Fruit fly (Drosophila melanogaster) whole organism, prepupa: ENCODE data around the gene kek6.

Experiments
- CG11902 ChIP-seq: fragments of 200-800 bp; sonication (Bioruptor generic); optimal IDR thresholded peaks from 3 replicates; lab custom pipeline; 2016; ENCODE audit warnings: missing biosample characterization, missing genetic modification characterization
- CG1621 ChIP-seq: fragments of 200-800 bp; sonication (Bioruptor generic); optimal IDR thresholded peaks from 3 replicates; lab custom pipeline; 2018; ENCODE audit warnings: missing biosample characterization, mild to moderate bottlenecking, missing genetic modification characterization
- CG16779 ChIP-seq: fragments of 200-800 bp; sonication (Bioruptor generic); optimal IDR thresholded peaks from 3 replicates; lab custom pipeline; 2017; ENCODE audit warnings: missing biosample characterization, mild to moderate bottlenecking, missing genetic modification characterization
- CG32006 ChIP-seq: fragments of 200-800 bp; sonication (Bioruptor generic); optimal IDR thresholded peaks from 3 replicates; lab custom pipeline; 2017; ENCODE audit warnings: missing biosample characterization, mild to moderate bottlenecking, missing genetic modification characterization
- CG3919 ChIP-seq: fragments of 200-800 bp; sonication (Bioruptor generic); optimal IDR thresholded peaks from 3 replicates; lab custom pipeline; 2016; ENCODE audit warnings: missing biosample characterization, missing genetic modification characterization
- CG6854 ChIP-seq: fragments of 200-800 bp; sonication (Bioruptor generic); optimal IDR thresholded peaks from 2 replicates; lab custom pipeline; 2017; ENCODE audit warnings: missing biosample characterization, mild to moderate bottlenecking, missing genetic modification characterization
- CG7368 ChIP-seq: fragments of 200-800 bp; sonication (Bioruptor generic); optimal IDR thresholded peaks from 3 replicates; lab custom pipeline; 2016; ENCODE audit warnings: missing biosample characterization, missing genetic modification characterization
- CG8319 ChIP-seq: fragments of 200-800 bp; sonication (Bioruptor generic); optimal IDR thresholded peaks from 3 replicates; lab custom pipeline; 2016; ENCODE audit warnings: missing biosample characterization, missing genetic modification characterization
- CG8632 ChIP-seq: fragments of 200-800 bp; sonication (Bioruptor generic); optimal IDR thresholded peaks from 3 replicates; lab custom pipeline; 2016; ENCODE audit warnings: missing biosample characterization, missing genetic modification characterization
- Hr39 ChIP-seq: fragments of 200-800 bp; sonication (Bioruptor generic); optimal IDR thresholded peaks from 2 replicates; lab custom pipeline; 2016; ENCODE audit warnings: missing biosample characterization, missing genetic modification characterization
- Sox102F ChIP-seq: fragments of 200-800 bp; sonication (Bioruptor generic); optimal IDR thresholded peaks from 2 replicates; lab custom pipeline; 2016; ENCODE audit warnings: missing biosample characterization, mild to moderate bottlenecking, missing genetic modification characterization
- dac ChIP-seq: fragments of 200-800 bp; sonication (Bioruptor generic); optimal IDR thresholded peaks from 2 replicates; lab custom pipeline; 2017; ENCODE audit warnings: missing biosample characterization, mild to moderate bottlenecking, missing genetic modification characterization
- eg ChIP-seq: fragments of 200-800 bp; sonication (Bioruptor generic); IDR thresholded peaks from 3 replicates; pipeline ENCODE4 v1.3.6; 2022; ENCODE audit warnings: missing biosample characterization, missing genetic modification characterization
- fd85E ChIP-seq: fragments of 200-800 bp; sonication (Bioruptor generic); optimal IDR thresholded peaks from 3 replicates; lab custom pipeline; 2016; ENCODE audit warnings: missing biosample characterization, missing genetic modification characterization

DNA sequence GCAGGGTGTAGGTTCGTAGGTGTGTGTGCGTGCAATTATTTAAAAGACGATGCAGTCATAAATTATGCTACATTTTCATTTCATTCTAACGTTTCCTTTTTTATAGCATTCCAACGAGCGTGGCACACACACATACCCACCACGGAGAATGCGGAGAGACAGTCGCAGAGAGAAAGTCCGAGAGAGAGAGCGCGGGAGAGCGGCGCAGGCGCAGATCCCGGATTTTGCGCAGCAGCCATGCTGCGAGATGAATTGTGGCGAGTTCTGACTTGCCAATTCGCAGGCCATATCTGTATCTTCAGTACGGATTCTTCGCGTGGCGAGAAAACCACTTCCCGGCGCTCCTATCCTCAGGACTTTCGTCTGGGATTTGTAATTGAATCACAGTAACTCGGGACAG, at the start of gene kek6:
- TF ChIP-seq CG6854 (GFP tag; lab: Kevin White, UChicago) (no peak), Hr39 (GFP tag; lab: Kevin White, UChicago) (no peak), CG8632 (GFP tag; lab: Kevin White, UChicago) (no peak), CG3919 (GFP tag; lab: Kevin White, UChicago) (no peak), Sox102F (GFP tag; lab: Kevin White, UChicago) (no peak), CG16779 (tag; lab: Kevin White, UChicago) (no peak), fd85E (GFP tag; lab: Kevin White, UChicago) (no peak), CG11902 (no peak), dac (no peak), CG32006 (no peak), CG7368 (GFP tag; lab: Kevin White, UChicago) (no peak), CG1621 (no peak), eg (no peak), CG8319 (GFP tag; lab: Kevin White, UChicago) (no peak)
